Worm (Caenorhabditis elegans) whole organism, L3 larva: ENCODE results near the gene btb-16.

Experiments
- aly-2 ChIP-seq: fragments of 150-350 bp; optimal IDR thresholded peaks from 2 replicates; lab custom pipeline; 2014; ENCODE audit warnings: missing biosample characterization, missing genetic modification characterization
- fkh-10 ChIP-seq: sonication (generic microtip); optimal IDR thresholded peaks from 2 replicates; lab custom pipeline; 2017; ENCODE audit warnings: missing biosample characterization, missing genetic modification reagents, missing genetic modification characterization
- jun-1 ChIP-seq: fragments of 150-350 bp; optimal IDR thresholded peaks from 2 replicates; lab custom pipeline; 2014; ENCODE audit warnings: missing biosample characterization, missing genetic modification reagents, missing genetic modification characterization
- nhr-11 ChIP-seq: fragments of 150-350 bp; optimal IDR thresholded peaks from 2 replicates; lab custom pipeline; 2014; ENCODE audit warnings: missing biosample characterization, missing genetic modification characterization
- nhr-25 ChIP-seq: sonication (generic microtip); optimal IDR thresholded peaks from 2 replicates; lab custom pipeline; 2017; ENCODE audit warnings: missing biosample characterization, missing genetic modification characterization
- nhr-28 ChIP-seq: fragments of 150-350 bp; optimal IDR thresholded peaks from 2 replicates; lab custom pipeline; 2014; ENCODE audit warnings: missing biosample characterization, missing genetic modification characterization
- pha-4 ChIP-seq: fragments of 150-350 bp; optimal IDR thresholded peaks from 2 replicates; lab custom pipeline; 2014; ENCODE audit warnings: missing biosample characterization, missing genetic modification reagents, missing genetic modification characterization

DNA sequence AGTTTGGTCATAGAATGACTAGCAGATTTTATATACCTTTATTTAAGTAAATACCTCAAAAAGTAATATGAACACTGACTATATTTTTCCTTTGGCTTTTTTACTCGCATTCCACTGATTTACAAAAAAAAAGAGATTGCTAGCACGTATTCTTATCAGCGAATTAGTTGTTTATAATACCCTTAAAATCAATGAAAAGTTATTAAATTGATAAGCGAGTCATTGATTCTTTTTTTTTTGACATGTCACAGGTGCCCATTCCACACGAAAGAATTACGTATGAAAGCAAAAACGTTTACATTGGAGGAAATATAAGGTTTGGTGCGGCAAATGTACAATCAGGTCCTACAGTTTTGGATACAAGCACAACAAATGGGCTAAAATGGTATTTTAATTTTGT lies 1.5 kb upstream of the btb-16 start, which contains the start of gene btb-17:
- TF ChIP-seq nhr-28 (tag; lab: Kevin White, UChicago): no peak
- no peak for TF ChIP-seq aly-2 (tag; lab: Kevin White, UChicago)
- no peak for TF ChIP-seq pha-4 (tag; lab: Kevin White, UChicago)
- no peak for TF ChIP-seq nhr-11 (tag; lab: Kevin White, UChicago)
- no peak for TF ChIP-seq fkh-10
- TF ChIP-seq jun-1: no peak
- no peak for TF ChIP-seq nhr-25
